Fruit fly (Drosophila melanogaster): Measurements from ENCODE around the gene CG5466.
A peak's percentile ranks its signal among the peaks of the same experiment; 100 is the strongest.

CG5466 gene

dm6 chr3R:20585566-20585965 lies 32.1 kb upstream of the CG5466 start, which contains the start of gene CG16953 (continued):
- TF ChIP-seq CG30403 (GFP tag; optimal IDR thresholded peaks at IDR 0.05), result no peak
- no peak for TF ChIP-seq jigr1 (GFP tag; IDR thresholded peaks at IDR 0.05)
- no peak for TF ChIP-seq Dref (GFP tag; IDR thresholded peaks at IDR 0.05)
- TF ChIP-seq Dfd (GFP tag; optimal IDR thresholded peaks at IDR 0.05), result no peak
- no peak for TF ChIP-seq Asciz (GFP tag; optimal IDR thresholded peaks at IDR 0.05)
- TF ChIP-seq zf30C (GFP tag; optimal IDR thresholded peaks at IDR 0.05), result no peak
- TF ChIP-seq B-H1 (GFP tag; IDR thresholded peaks at IDR 0.05), result no peak
- TF ChIP-seq toy (GFP tag; IDR thresholded peaks at IDR 0.05), result no peak
- no peak for TF ChIP-seq CG3407 (GFP tag; optimal IDR thresholded peaks at IDR 0.05)
- TF ChIP-seq vnd (GFP tag; IDR thresholded peaks at IDR 0.05; ENCODE audit: partially characterized antibody), result no peak
- no peak for TF ChIP-seq Hr39 (optimal IDR thresholded peaks at IDR 0.05)
- no peak for TF ChIP-seq Six4 (GFP tag; optimal IDR thresholded peaks at IDR 0.05)
- TF ChIP-seq oc (tag; optimal IDR thresholded peaks at IDR 0.05), result no peak
- TF ChIP-seq knrl (GFP tag; IDR thresholded peaks at IDR 0.05; ENCODE audit: partially characterized antibody), result no peak
- no peak for TF ChIP-seq pfk (GFP tag; optimal IDR thresholded peaks at IDR 0.05)
- TF ChIP-seq p53 (GFP tag; optimal IDR thresholded peaks at IDR 0.05), result no peak
- no peak for TF ChIP-seq aop (GFP tag; IDR thresholded peaks at IDR 0.05)
- TF ChIP-seq ken (GFP tag; IDR thresholded peaks at IDR 0.05), result no peak
- TF ChIP-seq az2 (GFP tag; optimal IDR thresholded peaks at IDR 0.05), result no peak
- no peak for TF ChIP-seq Deaf1 (tag; optimal IDR thresholded peaks at IDR 0.05)
- no peak for TF ChIP-seq da (GFP tag; optimal IDR thresholded peaks at IDR 0.05)
- TF ChIP-seq Hr3 (GFP tag; optimal IDR thresholded peaks at IDR 0.05), result no peak
- TF ChIP-seq Dip2 (GFP tag; IDR thresholded peaks at IDR 0.05), result no peak
- no peak for TF ChIP-seq bowl (GFP tag; IDR thresholded peaks at IDR 0.05)
- TF ChIP-seq CG6689 (GFP tag; IDR thresholded peaks at IDR 0.05), result no peak
- peak; percentile 64 for TF ChIP-seq pzg (GFP tag; optimal IDR thresholded peaks at IDR 0.05)
- no peak for TF ChIP-seq CG17186 (GFP tag; optimal IDR thresholded peaks at IDR 0.05)
- no peak for TF ChIP-seq ssp (GFP tag; IDR thresholded peaks at IDR 0.05)
- no peak for TF ChIP-seq CG12236 (GFP tag; optimal IDR thresholded peaks at IDR 0.05)
- no peak for TF ChIP-seq otp (GFP tag; IDR thresholded peaks at IDR 0.05)
- no peak for TF ChIP-seq tgo (GFP tag; IDR thresholded peaks at IDR 0.05)
- peak; percentile 6 for TF ChIP-seq CG7745 (tag; optimal IDR thresholded peaks at IDR 0.05)
- no peak for TF ChIP-seq mirr (GFP tag; optimal IDR thresholded peaks at IDR 0.05)
- TF ChIP-seq CG10565 (GFP tag; optimal IDR thresholded peaks at IDR 0.05), result no peak
- TF ChIP-seq Fer1 (GFP tag; optimal IDR thresholded peaks at IDR 0.05), result peak; percentile 4
- TF ChIP-seq CG31365 (tag; optimal IDR thresholded peaks at IDR 0.05), result no peak
- no peak for TF ChIP-seq CG33557 (GFP tag; optimal IDR thresholded peaks at IDR 0.05)
- TF ChIP-seq CG10462 (GFP tag; optimal IDR thresholded peaks at IDR 0.05), result no peak
- no peak for TF ChIP-seq NfI (GFP tag; optimal IDR thresholded peaks at IDR 0.05)
- TF ChIP-seq CG32767 (GFP tag; IDR thresholded peaks at IDR 0.05), result no peak
- no peak for TF ChIP-seq NK7.1 (GFP tag; optimal IDR thresholded peaks at IDR 0.05)
- no peak for TF ChIP-seq Poxn (GFP tag; IDR thresholded peaks at IDR 0.05)
- no peak for TF ChIP-seq Dad (GFP tag; optimal IDR thresholded peaks at IDR 0.05)
- TF ChIP-seq CG12659 (GFP tag; optimal IDR thresholded peaks at IDR 0.05), result peak; percentile 41
- TF ChIP-seq ro (GFP tag; IDR thresholded peaks at IDR 0.05), result no peak
- no peak for TF ChIP-seq zfh1 (GFP tag; IDR thresholded peaks at IDR 0.05)
- no peak for TF ChIP-seq esg (GFP tag; conservative IDR thresholded peaks at IDR 0.05)
- TF ChIP-seq Nf-YC (tag; optimal IDR thresholded peaks at IDR 0.05), result no peak
- peak in 1 of 3 experiments; percentile 45 for TF ChIP-seq Stat92E (GFP tag; optimal IDR thresholded peaks at IDR 0.05)
- no peak for TF ChIP-seq ind (GFP tag; optimal IDR thresholded peaks at IDR 0.05)
- no peak for TF ChIP-seq nerfin-1 (tag; optimal IDR thresholded peaks at IDR 0.05)
- no peak for TF ChIP-seq en (GFP tag; optimal IDR thresholded peaks at IDR 0.05)
- no peak for TF ChIP-seq CG9817 (tag; optimal IDR thresholded peaks at IDR 0.05)
